Fruit fly (Drosophila melanogaster) whole organism, larva: Measurements from ENCODE around the gene Cep290.

Source experiments
- noc ChIP-seq: fragments of 200-800 bp; sonication (Bioruptor generic); optimal IDR thresholded peaks from 3 replicates; lab custom pipeline; 2019; ENCODE audit warnings: missing biosample characterization, mild to moderate bottlenecking, missing genetic modification characterization, moderate library complexity

Cep290 gene

DNA sequence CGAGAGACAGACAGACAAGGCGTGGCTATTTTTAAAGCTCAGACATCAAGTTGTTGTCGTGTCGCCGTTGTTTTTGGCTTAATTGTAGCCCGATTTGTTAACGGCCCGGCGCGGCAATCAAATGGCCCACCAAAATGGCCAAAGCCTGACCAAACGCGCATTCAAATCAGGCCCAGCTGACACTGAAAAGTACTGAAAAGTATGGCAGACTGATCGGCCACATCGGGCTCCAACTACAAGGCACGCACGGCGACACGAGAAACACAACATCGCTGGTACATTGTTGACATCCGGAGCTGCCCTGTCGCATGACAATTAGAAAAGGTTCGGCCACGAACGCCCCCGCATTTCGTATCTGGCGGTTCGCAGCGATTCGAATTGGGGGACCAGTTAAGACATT is 31.9 kb upstream of the Cep290 start:
- TF ChIP-seq noc (tag; lab: Kevin White, UChicago) = no peak

DNA sequence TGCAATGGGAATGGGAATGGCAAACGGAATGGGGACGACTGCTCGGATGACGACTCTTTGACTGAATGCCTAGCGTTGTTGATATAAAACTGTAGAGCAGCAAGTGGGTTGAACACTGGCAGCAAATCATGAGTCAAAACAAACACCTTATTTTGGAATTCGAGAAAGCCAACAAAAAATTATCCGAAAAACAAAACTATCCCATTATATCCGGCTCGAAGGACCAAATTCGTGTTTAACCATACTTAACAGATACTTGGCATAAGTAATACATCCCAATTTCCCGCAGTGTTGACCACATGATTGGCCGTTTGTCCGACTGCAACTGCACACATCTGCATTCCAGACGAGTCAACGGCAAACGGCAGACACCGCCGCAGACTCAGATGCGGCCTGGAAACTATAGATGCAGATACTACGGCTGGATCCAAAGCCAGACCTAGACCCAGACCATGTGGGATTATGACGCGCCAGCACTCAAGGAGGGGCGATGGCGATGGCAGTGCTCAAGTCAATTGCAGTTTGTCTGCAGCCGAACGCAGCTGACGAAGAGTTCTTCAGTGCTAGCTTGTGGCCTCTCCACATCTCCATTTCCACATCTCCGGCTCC is 30.4 kb upstream of the Cep290 start:
- no peak for TF ChIP-seq noc (tag; lab: Kevin White, UChicago)

DNA sequence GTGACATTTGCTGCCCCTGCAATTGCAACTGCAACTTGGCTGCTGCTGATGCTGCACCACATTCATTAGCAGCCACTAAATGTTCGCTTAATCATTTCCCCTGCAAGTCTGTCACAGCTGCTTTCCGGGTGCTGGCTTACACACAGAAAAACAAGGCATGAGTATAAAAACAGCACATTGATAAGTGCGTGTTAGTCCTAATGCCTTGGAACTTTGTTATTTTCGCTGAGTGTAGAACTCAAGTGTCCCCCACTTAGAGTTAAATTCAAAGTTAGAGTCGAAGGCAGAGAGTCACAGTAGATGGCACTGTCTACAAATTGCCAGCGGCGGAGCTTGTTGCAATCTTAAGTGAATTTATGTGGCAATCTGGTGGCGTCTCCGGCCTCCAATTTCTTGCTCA is 29.8 kb upstream of the Cep290 start:
- TF ChIP-seq noc (tag; lab: Kevin White, UChicago) = no peak

DNA sequence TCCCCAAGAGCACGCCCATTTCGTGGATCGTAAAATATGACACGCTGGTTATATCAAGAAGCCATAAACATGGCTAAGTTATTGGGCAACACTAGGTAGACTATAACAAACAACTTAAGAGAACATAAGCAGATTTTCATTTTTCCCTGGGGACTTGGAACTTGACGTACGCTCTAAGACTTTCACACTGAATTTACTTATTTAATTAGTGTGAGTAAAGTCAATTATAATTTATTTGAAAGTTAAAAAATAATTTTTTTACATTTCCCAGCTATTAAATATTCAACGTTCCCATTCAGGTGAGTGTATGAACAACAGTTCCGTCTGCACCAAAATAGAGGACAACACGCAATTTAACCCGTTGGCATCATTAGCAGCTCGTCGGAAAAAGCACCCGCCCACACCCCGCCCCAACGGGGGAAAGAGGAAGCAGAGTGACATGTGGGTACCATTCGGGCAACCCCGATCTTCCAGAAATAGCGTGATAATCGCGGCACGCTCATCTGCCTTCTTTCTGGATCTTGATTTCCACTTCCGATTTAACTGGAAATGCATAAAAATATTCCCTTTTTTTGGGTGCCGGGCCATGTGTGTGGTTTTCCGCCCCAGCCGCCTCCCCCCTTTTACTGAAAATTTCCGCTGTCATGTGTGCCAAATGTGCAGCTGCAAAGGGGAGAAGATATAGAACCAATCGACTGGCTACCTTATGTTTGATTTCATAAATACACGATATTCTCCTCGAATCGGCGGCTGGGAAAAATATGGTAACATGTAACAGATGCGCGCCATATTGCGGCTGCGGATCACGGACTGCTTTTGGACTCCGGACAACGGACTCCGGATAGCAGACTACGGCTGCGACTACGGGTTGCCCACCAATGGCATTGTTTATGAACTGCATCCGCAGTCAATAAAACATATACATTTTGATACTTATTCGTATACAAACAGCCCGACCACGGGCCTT is 28.2 kb upstream of the Cep290 start:
- TF ChIP-seq noc (tag; lab: Kevin White, UChicago) = no peak

DNA sequence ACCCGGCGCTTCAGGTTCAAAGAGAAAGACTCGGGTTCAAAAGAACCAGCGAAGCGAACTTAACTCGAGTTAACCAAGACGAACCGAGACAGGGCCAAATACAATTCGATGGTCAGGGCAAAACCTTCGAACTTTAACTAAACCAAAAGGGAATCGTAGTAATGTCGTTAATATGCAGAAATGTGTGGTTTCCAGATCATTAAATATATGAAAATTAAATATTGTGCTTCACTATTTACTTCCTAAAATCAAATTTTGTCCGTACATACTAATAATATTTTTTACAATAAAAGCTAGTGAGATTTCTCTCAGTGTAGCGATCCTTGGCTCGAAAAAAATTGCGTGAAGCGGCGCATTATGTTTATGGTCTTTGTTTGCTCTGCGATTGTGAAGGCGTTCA is 26.0 kb upstream of the Cep290 start:
- TF ChIP-seq noc (tag; lab: Kevin White, UChicago) = no peak

DNA sequence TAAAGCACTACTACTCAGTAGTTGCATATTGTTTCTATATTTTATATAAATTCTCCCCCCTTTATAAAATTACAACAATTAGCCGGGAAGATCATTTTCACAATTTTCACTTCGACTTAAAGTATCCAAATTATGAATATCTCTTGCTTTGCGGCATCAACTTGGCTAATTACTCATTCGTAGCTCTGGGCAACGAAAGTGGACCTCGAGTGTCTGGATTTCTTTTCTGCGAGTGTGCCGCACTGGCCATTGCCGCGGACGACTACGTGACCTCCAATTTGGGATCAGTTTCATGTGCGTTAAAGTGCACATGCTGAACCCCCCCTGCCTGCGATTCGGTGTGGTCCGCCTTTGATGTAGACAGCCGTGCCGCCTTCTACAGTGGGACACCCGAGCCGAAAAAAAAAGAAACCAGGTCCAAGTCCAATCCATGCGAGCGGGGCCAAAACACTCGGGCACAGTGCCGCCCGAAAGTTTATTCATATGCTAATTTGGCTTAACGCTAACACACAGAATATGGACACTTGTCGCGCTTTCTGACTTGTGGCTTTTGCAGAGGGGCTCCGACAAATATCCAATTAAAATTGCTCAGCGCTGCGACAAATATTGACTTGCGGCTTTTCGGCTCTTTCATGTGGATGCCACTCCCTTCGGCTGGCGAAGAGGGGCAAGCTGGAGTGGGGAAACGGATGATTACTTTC is 25.1 kb upstream of the Cep290 start:
- TF ChIP-seq noc (tag; lab: Kevin White, UChicago) = no peak

DNA sequence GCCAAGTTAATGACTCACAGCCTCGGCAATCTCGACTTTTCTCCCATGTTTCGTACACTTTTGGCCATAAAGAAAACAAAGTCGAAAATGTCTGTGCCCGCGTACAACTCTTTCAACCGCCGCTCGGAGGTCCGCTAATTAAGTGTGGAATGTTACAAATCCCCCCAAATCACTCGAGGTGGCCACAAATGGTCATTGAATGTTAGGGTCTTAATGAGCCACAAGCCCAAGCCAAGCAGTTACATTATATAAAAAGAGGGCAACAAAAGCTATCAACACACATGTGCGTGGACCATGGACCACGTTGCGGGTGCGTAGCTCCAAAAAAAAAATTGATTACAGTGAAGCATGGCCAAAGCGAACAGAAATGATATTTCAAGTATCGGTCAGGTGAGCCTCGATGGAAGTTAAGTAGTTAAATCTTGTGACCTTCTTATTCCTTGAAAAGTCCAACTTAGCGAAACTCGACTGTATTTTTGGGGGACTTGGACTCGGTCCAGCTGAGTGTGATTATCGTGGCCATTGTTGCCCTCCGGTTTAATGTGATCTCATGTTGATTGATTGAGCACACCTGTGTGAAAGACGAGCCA is 24.3 kb upstream of the Cep290 start:
- TF ChIP-seq noc (tag; lab: Kevin White, UChicago) = peak; percentile 27

DNA sequence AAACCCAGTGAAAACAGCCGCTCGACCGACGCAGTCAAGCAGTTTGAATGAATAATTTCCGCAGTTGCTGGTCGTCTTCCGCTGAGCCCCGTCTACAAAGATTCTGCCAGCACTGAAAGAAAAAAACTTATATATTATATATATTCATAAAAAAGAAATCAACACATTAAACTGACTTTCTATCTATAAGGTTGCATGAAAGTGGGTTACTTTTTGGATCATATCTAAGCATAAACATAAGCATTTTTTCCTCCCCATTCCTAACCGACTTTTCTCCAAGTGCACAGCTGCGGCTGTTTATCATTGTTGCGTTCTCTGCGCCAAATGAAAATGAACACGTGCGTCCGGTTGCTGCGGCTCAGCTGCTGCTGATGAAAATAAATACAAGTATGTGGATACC is 23.4 kb upstream of the Cep290 start:
- no peak for TF ChIP-seq noc (tag; lab: Kevin White, UChicago)

DNA sequence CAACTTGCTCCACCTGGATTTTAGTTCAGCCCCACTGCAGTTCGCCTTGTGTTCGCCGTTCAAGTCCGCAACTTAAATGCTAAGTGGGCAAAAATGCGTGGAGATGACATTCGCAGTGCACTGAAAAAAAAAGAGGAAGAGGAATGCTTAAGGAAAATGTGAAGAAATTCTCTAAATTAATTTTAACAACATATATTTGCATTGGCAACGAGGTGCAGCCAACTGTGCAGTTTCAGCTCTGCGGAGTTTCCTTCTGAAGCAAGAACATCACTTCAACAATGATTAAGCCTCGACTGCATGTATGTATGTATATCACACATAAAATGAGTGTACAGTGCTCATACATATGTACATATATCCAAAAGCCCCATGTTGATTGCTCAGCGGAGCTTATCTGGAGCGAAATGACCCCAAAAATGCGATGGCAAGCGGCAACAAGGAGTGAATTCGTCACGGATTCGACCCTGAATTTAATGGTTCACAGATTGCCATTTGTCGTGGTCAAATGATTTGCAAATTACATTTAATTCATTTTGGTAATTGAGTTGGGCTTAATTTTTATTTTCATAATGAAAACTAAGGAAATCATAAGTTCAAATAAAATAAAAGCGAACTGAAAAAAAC is 22.6 kb upstream of the Cep290 start:
- TF ChIP-seq noc (tag; lab: Kevin White, UChicago) = no peak

DNA sequence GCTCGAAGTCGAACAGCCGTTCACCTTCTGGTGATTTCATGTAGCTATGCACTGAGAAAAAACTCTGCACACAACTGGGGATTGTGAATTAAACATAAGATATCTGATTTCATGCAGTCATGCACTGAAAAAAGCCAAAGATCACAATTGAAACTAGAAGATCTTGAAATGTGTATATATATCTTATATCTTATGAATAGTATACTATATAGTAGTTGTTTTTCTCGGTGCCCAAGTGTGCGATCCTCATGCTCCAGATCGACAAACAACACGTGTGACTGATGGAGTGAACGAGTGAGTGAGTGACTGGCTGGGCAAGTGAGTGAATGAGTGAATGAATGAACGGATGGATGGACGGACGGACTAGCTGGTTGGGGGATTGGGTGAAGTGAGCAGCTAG is 21.8 kb upstream of the Cep290 start:
- TF ChIP-seq noc (tag; lab: Kevin White, UChicago) = no peak

DNA sequence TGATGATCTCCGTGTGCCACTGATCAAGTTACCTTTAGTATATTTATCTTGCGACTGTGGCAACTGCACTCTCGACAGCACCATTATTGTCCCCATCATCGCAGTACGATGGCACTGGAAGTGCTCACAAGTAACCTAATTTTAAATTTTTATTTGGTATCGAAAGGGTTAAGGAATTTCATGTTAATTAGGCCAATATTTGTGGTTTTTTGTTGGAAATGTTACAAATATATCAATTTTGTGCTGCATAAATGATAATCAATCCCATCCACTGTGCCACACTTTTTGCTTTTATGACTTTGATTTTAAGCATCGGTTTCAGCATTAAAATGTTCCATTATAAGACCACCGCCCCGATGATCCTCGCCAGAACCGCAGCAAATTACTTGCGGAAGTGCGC is 21.1 kb upstream of the Cep290 start:
- no peak for TF ChIP-seq noc (tag; lab: Kevin White, UChicago)

DNA sequence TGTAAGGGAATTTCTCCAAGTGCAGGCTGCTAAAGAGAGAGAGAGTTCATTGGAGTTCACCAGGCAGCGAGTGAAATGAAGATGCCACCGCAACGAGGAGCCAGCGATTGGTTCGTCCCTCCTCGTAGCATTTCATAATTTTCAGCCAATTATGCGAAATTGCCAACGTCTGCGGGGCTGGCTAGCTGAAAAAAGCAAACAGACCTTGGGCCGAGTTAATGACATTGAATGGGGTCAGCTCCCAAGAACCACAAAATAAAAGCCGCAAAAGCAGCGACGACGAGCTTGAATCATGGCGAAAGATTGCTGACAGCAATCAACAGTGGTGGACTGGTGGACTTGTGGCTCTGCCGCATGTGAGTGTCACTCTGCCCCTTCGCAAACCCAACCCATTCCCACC is 20.1 kb upstream of the Cep290 start:
- TF ChIP-seq noc (tag; lab: Kevin White, UChicago) = no peak

DNA sequence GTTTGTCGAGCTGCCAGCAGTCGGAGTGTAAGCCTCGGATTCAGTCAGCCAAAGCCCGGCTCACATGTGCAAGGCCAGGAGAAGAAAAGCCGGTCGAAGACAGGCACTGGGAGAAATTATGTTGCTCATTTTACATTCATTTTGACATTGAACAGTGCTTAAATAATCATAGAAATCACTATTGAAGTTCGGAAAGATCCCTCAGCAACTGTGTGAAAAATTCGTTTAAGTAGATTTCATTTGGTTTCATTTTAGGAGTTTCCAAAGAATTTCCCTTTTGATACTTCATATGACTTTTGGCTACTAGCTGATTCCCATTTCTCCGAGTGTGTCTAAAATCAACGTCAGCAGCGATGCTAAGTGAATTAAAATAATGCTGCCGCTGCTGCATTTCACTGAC is 19.3 kb upstream of the Cep290 start:
- no peak for TF ChIP-seq noc (tag; lab: Kevin White, UChicago)

DNA sequence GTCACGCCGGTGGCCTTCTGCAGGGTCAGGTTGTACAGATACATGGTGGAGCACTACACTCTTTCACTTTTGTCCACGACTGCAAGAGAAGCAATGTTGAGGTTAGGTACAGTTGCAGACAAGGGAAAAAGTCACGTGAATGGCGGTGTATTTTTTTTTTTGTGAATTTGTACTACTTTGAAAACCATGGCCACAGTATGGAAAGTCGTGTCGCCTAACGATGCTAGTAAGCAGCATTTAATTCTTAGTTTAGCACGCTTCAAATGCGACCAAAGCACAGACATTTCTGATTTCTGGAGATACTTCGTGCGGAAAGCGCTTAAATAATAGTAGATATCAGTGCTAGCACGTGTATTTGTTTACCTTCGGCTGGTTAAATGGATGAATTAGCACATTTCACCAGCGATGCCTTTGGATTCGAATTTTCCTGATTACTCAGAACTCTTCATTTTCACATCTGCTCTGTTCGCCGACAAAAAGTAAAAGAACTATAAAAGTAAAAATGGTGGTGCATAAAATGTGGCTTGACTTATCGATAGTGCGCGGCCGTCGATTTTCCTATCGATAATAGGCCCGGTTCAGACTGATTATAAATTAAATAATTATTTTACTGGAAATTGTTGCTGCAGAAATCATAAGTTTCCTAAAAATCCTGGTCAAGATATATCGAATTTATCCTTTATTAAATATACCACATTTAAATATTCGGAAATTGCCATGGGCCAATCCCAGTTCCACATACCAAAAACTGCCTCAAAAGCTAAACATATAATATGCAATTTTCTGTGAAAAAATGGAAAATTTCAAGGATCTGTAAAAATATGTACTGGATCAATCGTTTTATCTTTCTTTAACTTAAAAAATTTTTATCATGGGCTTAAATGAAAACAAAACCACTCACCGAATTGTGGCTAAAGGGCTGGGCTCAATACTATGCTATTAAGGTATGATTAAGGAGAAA is 10.5 kb upstream of the Cep290 start, which contains the start of gene Sf3b3:
TSS of gene Sf3b3 (minus strand) at position 489 of the 961 bp plus-strand sequence.
- TF ChIP-seq noc (tag; lab: Kevin White, UChicago) = peak; percentile 24
